Fruit fly (Drosophila melanogaster): ENCODE results near the gene AdamTS-A.

AdamTS-A gene

dm6 chr3R:15420375-15420931 lies 55.5 kb downstream of the AdamTS-A start:
- TF ChIP-seq Pif1B (GFP tag; optimal IDR thresholded peaks at IDR 0.05) (no peak), Snoo (tag; optimal IDR thresholded peaks at IDR 0.05) (no peak), CG4496 (GFP tag; IDR thresholded peaks at IDR 0.05) (0 out of 3 replicates have a peak, but pooled peaks have one; percentile 43), fd96Ca (GFP tag; IDR thresholded peaks at IDR 0.05) (0 out of 3 replicates have a peak, but pooled peaks have one; percentile 41), EcR (GFP tag; optimal IDR thresholded peaks at IDR 0.05) (peak; percentile 46), CG13204 (GFP tag; optimal IDR thresholded peaks at IDR 0.05) (peak; percentile 45), CG9948 (tag; optimal IDR thresholded peaks at IDR 0.05) (no peak), gl (tag; optimal IDR thresholded peaks at IDR 0.05) (no peak), CG17806 (tag; optimal IDR thresholded peaks at IDR 0.05) (no peak), CG12605 (GFP tag; IDR thresholded peaks at IDR 0.05) (no peak), CG34367 (tag; optimal IDR thresholded peaks at IDR 0.05) (no peak), CG15710 (tag; optimal IDR thresholded peaks at IDR 0.05) (no peak), CG32121 (GFP tag; IDR thresholded peaks at IDR 0.05) (0 out of 2 replicates have a peak, but pooled peaks have one; percentile 13), CG8159 (tag; optimal IDR thresholded peaks at IDR 0.05) (no peak), CG10348 (GFP tag; IDR thresholded peaks at IDR 0.05) (0 out of 2 replicates have a peak, but pooled peaks have one; percentile 10), CG14655 (GFP tag; optimal IDR thresholded peaks at IDR 0.05) (no peak)

dm6 chr3R:15418824-15419530 lies 57.0 kb downstream of the AdamTS-A start:
- TF ChIP-seq CG9948 (tag; optimal IDR thresholded peaks at IDR 0.05) (peak; percentile 36), rn (GFP tag; IDR thresholded peaks at IDR 0.05) (no peak), CG12605 (GFP tag; IDR thresholded peaks at IDR 0.05) (no peak), Pif1B (GFP tag; optimal IDR thresholded peaks at IDR 0.05) (no peak), D1 (tag; optimal IDR thresholded peaks at IDR 0.05) (no peak), Ets98B (GFP tag; IDR thresholded peaks at IDR 0.05) (no peak), EcR (GFP tag; optimal IDR thresholded peaks at IDR 0.05) (no peak), CG8301 (tag; optimal IDR thresholded peaks at IDR 0.05) (no peak), gl (tag; optimal IDR thresholded peaks at IDR 0.05) (no peak), CG10348 (GFP tag; IDR thresholded peaks at IDR 0.05) (no peak), CG34367 (tag; optimal IDR thresholded peaks at IDR 0.05) (no peak), CG17806 (tag; optimal IDR thresholded peaks at IDR 0.05) (peak; percentile 6), Snoo (tag; optimal IDR thresholded peaks at IDR 0.05) (no peak), CG8159 (tag; optimal IDR thresholded peaks at IDR 0.05) (peak; percentile 54), CG15710 (tag; optimal IDR thresholded peaks at IDR 0.05) (peak; percentile 47), CG4496 (GFP tag; IDR thresholded peaks at IDR 0.05) (no peak), CG13204 (GFP tag; optimal IDR thresholded peaks at IDR 0.05) (peak; percentile 0), CG32121 (GFP tag; IDR thresholded peaks at IDR 0.05) (no peak), Pif1A (GFP tag; optimal IDR thresholded peaks at IDR 0.05) (peak; percentile 9), fd96Ca (GFP tag; IDR thresholded peaks at IDR 0.05) (no peak), CG14655 (GFP tag; optimal IDR thresholded peaks at IDR 0.05) (no peak)

- TF ChIP-seq CG34367 (tag; optimal IDR thresholded peaks at IDR 0.05) (no peak), D1 (tag; optimal IDR thresholded peaks at IDR 0.05) (no peak), fd96Ca (GFP tag; IDR thresholded peaks at IDR 0.05) (no peak), Pif1A (GFP tag; optimal IDR thresholded peaks at IDR 0.05) (no peak), EcR (GFP tag; optimal IDR thresholded peaks at IDR 0.05) (no peak), Ets98B (GFP tag; IDR thresholded peaks at IDR 0.05) (no peak), CG17806 (tag; optimal IDR thresholded peaks at IDR 0.05) (no peak), CG9948 (tag; optimal IDR thresholded peaks at IDR 0.05) (no peak), CG14655 (GFP tag; optimal IDR thresholded peaks at IDR 0.05) (no peak), CG32121 (GFP tag; IDR thresholded peaks at IDR 0.05) (no peak), CG4496 (GFP tag; IDR thresholded peaks at IDR 0.05) (no peak), rn (GFP tag; IDR thresholded peaks at IDR 0.05) (no peak), CG8159 (tag; optimal IDR thresholded peaks at IDR 0.05) (no peak), CG10348 (GFP tag; IDR thresholded peaks at IDR 0.05) (no peak), CG15710 (tag; optimal IDR thresholded peaks at IDR 0.05) (no peak), CG13204 (GFP tag; optimal IDR thresholded peaks at IDR 0.05) (no peak), CG12605 (GFP tag; IDR thresholded peaks at IDR 0.05) (no peak), gl (tag; optimal IDR thresholded peaks at IDR 0.05) (no peak), Pif1B (GFP tag; optimal IDR thresholded peaks at IDR 0.05) (no peak)
Observed at dm6 chr3R:15417761-15418754, 57.9 kb downstream of the AdamTS-A start.

dm6 chr3R:15414936-15415601 lies 60.9 kb downstream of the AdamTS-A start:
- TF ChIP-seq EcR (GFP tag; optimal IDR thresholded peaks at IDR 0.05) (no peak), CG34367 (tag; optimal IDR thresholded peaks at IDR 0.05) (no peak)
